Worm (Caenorhabditis elegans) whole organism, mixed stage, embryonic: ENCODE results near the gene erfa-3.
"Not testable (repeated sequence)": the region's sequence is repeated elsewhere in the genome, so short reads cannot be mapped to it uniquely, and the experiment has no call there.

Experiments
- M03D4.4 ChIP-seq: sonication (generic microtip); optimal IDR thresholded peaks from 2 replicates; lab custom pipeline; 2017; ENCODE audit warnings: mild to moderate bottlenecking, missing genetic modification characterization, missing compliant biosample characterization
- bed-3 ChIP-seq: fragments of 200-800 bp; sonication (Bioruptor generic); optimal IDR thresholded peaks from 3 replicates; lab custom pipeline; 2018; ENCODE audit warnings: mild to moderate bottlenecking, missing genetic modification characterization, moderate library complexity, missing compliant biosample characterization
- blmp-1 ChIP-seq: fragments of 150-350 bp; optimal IDR thresholded peaks from 2 replicates; lab custom pipeline; 2014; ENCODE audit warnings: missing biosample characterization, missing genetic modification characterization
- ceh-39 ChIP-seq: fragments of 150-350 bp; optimal IDR thresholded peaks from 2 replicates; lab custom pipeline; 2014; ENCODE audit warnings: missing biosample characterization, missing genetic modification characterization
- ceh-43 ChIP-seq: fragments of 200-800 bp; sonication (Bioruptor generic); optimal IDR thresholded peaks from 2 replicates; lab custom pipeline; 2018; ENCODE audit warnings: mild to moderate bottlenecking, missing genetic modification characterization, moderate library complexity, missing compliant biosample characterization
- ceh-83 ChIP-seq: fragments of 200-800 bp; sonication (Bioruptor generic); optimal IDR thresholded peaks from 2 replicates; lab custom pipeline; 2018; ENCODE audit warnings: mild to moderate bottlenecking, missing genetic modification characterization, missing compliant biosample characterization
- ces-1 ChIP-seq: fragments of 150-350 bp; optimal IDR thresholded peaks from 2 replicates; lab custom pipeline; 2014; ENCODE audit warnings: missing biosample characterization, missing genetic modification reagents, missing genetic modification characterization
- cnd-1 ChIP-seq: fragments of 200-800 bp; sonication (Bioruptor generic); optimal IDR thresholded peaks from 2 replicates; lab custom pipeline; 2018; ENCODE audit warnings: mild to moderate bottlenecking, missing genetic modification characterization, missing compliant biosample characterization
- drap-1 ChIP-seq: fragments of 200-800 bp; sonication (Bioruptor generic); optimal IDR thresholded peaks from 3 replicates; lab custom pipeline; 2018; ENCODE audit warnings: mild to moderate bottlenecking, missing genetic modification characterization, missing compliant biosample characterization
- elt-1 ChIP-seq: sonication (generic microtip); optimal IDR thresholded peaks from 2 replicates; lab custom pipeline; 2017; ENCODE audit warnings: missing genetic modification characterization, mild to moderate bottlenecking, missing compliant biosample characterization, antibody characterized with exemption, moderate library complexity, borderline replicate concordance; ENCODE audit not compliant: insufficient read depth
- elt-3 ChIP-seq: fragments of 150-350 bp; optimal IDR thresholded peaks from 2 replicates; lab custom pipeline; 2014; ENCODE audit warnings: missing biosample characterization, missing genetic modification characterization
- flh-1 ChIP-seq: fragments of 200-800 bp; sonication (Bioruptor generic); optimal IDR thresholded peaks from 2 replicates; lab custom pipeline; 2018; ENCODE audit warnings: mild to moderate bottlenecking, missing genetic modification characterization, moderate library complexity, missing compliant biosample characterization
- ham-2 ChIP-seq: fragments of 200-800 bp; sonication (Bioruptor generic); optimal IDR thresholded peaks from 2 replicates; lab custom pipeline; 2018; ENCODE audit warnings: mild to moderate bottlenecking, missing genetic modification characterization, missing compliant biosample characterization
- hlh-1 ChIP-seq: fragments of 150-350 bp; optimal IDR thresholded peaks from 2 replicates; lab custom pipeline; 2014; ENCODE audit warnings: missing biosample characterization, missing genetic modification reagents, missing genetic modification characterization
- lin-13 ChIP-seq: fragments of 150-350 bp; optimal IDR thresholded peaks from 2 replicates; lab custom pipeline; 2014; ENCODE audit warnings: missing biosample characterization, missing genetic modification characterization
- lin-32 ChIP-seq: fragments of 200-800 bp; sonication (Bioruptor generic); optimal IDR thresholded peaks from 2 replicates; lab custom pipeline; 2018; ENCODE audit warnings: mild to moderate bottlenecking, missing genetic modification characterization, missing compliant biosample characterization
- lsy-2 ChIP-seq: fragments of 150-350 bp; optimal IDR thresholded peaks from 2 replicates; lab custom pipeline; 2014; ENCODE audit warnings: missing biosample characterization, missing genetic modification characterization
- mab-5 ChIP-seq: fragments of 150-350 bp; optimal IDR thresholded peaks from 2 replicates; lab custom pipeline; 2014; ENCODE audit warnings: missing biosample characterization, missing genetic modification characterization
- mep-1 ChIP-seq: fragments of 150-350 bp; optimal IDR thresholded peaks from 2 replicates; lab custom pipeline; 2017; ENCODE audit warnings: missing biosample characterization, missing genetic modification reagents, missing genetic modification characterization, inconsistent platforms
- mls-2 ChIP-seq: sonication (generic microtip); optimal IDR thresholded peaks from 2 replicates; lab custom pipeline; 2016; ENCODE audit warnings: mild to moderate bottlenecking, missing genetic modification characterization, moderate library complexity, missing compliant biosample characterization
- nhr-12 ChIP-seq: fragments of 150-350 bp; optimal IDR thresholded peaks from 2 replicates; lab custom pipeline; 2014; ENCODE audit warnings: missing biosample characterization, missing genetic modification characterization
- nhr-2 ChIP-seq: fragments of 150-350 bp; optimal IDR thresholded peaks from 2 replicates; lab custom pipeline; 2014; ENCODE audit warnings: missing biosample characterization, missing genetic modification characterization
- nhr-28 ChIP-seq: fragments of 150-350 bp; optimal IDR thresholded peaks from 2 replicates; lab custom pipeline; 2014; ENCODE audit warnings: missing biosample characterization, missing genetic modification characterization
- nhr-76 ChIP-seq: sonication (generic microtip); optimal IDR thresholded peaks from 2 replicates; lab custom pipeline; 2017; ENCODE audit warnings: missing biosample characterization, missing genetic modification characterization
- pha-4 ChIP-seq: fragments of 150-350 bp; optimal IDR thresholded peaks from 2 replicates; lab custom pipeline; 2018; ENCODE audit warnings: missing biosample characterization, missing genetic modification reagents, missing genetic modification characterization
- sem-2 ChIP-seq: fragments of 200-800 bp; sonication (Bioruptor generic); optimal IDR thresholded peaks from 2 replicates; lab custom pipeline; 2018; ENCODE audit warnings: mild to moderate bottlenecking, missing genetic modification characterization, missing compliant biosample characterization
- snpc-4 ChIP-seq: fragments of 150-350 bp; optimal IDR thresholded peaks from 2 replicates; lab custom pipeline; 2014; ENCODE audit warnings: missing biosample characterization, missing genetic modification characterization
- sptf-1 ChIP-seq: sonication (generic microtip); optimal IDR thresholded peaks from 2 replicates; lab custom pipeline; 2017; ENCODE audit warnings: mild to moderate bottlenecking, missing genetic modification characterization, moderate library complexity, missing compliant biosample characterization
- unc-120 ChIP-seq: sonication (generic microtip); optimal IDR thresholded peaks from 2 replicates; lab custom pipeline; 2017; ENCODE audit warnings: missing genetic modification characterization, missing compliant biosample characterization; ENCODE audit not compliant: poor library complexity, severe bottlenecking
- unc-39 ChIP-seq: fragments of 150-350 bp; optimal IDR thresholded peaks from 2 replicates; lab custom pipeline; 2014; ENCODE audit warnings: missing biosample characterization, missing genetic modification characterization
- unc-62 ChIP-seq: fragments of 150-350 bp; optimal IDR thresholded peaks from 2 replicates; lab custom pipeline; 2014; ENCODE audit warnings: missing biosample characterization, missing genetic modification reagents, missing genetic modification characterization
- zip-8 ChIP-seq: fragments of 150-350 bp; optimal IDR thresholded peaks from 2 replicates; lab custom pipeline; 2014; ENCODE audit warnings: missing biosample characterization, missing genetic modification characterization
- ztf-11 ChIP-seq: fragments of 150-350 bp; optimal IDR thresholded peaks from 2 replicates; lab custom pipeline; 2014; ENCODE audit warnings: missing biosample characterization, missing genetic modification characterization

Gene erfa-3

DNA sequence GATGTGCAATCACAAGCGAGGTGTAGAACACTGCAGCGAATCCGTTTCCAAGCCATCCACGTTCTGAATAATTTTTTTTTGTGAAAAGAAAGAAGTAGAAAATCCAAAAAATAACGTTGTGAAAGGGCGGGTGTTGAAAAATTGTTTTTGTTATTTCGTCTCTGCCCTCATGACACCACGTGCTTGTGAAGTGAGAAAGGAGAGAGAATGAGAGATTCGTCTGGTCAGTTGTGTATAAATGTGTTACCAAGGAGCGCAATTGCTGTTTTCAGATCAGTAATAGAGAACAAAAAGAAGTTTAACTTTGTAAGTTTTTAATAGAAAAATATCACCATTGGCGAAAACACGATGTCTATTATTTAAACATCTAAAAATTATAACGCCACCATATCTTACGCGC is 8.4 kb upstream of the erfa-3 start:
- TF ChIP-seq ceh-43 (GFP tag; lab: Kevin White, UChicago) (no peak), ces-1 (peak; percentile 84), nhr-28 (tag; lab: Kevin White, UChicago) (no peak), hlh-1 (tag; lab: Kevin White, UChicago) (peak; percentile 56), mep-1 (tag; lab: Kevin White, UChicago) (peak; percentile 33)

DNA sequence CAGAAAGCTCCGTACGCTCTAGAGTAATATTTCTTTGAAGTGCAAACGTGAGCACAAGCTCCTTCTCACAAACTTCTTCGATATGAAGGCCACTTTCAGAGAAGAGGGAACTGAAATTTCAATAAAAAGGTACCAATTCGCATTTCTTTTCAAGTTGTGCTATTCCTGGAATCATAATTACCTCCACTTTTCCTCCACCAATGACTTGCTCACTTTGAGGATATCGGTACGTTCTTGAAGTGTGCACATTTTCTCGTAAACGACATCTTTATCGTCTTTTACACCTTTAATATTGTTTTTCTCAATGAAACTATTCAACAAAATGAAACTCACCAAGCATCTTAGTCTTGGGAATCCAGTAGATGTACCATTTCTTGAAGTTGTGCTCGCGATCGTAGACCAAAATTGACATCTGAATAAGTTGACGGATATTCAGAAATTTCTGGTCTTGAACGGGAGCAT is 6.4 kb upstream of the erfa-3 start, which contains the start of gene scb-1:
Gene scb-1 (minus strand): TSS at position 412 of the 462 bp plus-strand sequence.
- no peak for TF ChIP-seq mep-1 (tag; lab: Kevin White, UChicago)
- no peak for TF ChIP-seq snpc-4 (tag; lab: Kevin White, UChicago)
- no peak for TF ChIP-seq mab-5
- no peak for TF ChIP-seq nhr-76 (tag; lab: Kevin White, UChicago)
- no peak for TF ChIP-seq unc-39 (tag; lab: Kevin White, UChicago)
- TF ChIP-seq flh-1 (GFP tag; lab: Kevin White, UChicago) = no peak
- no peak for TF ChIP-seq nhr-28 (tag; lab: Kevin White, UChicago)
- no peak for TF ChIP-seq unc-120 (tag; lab: Kevin White, UChicago)
- TF ChIP-seq nhr-12 = no peak
- no peak for TF ChIP-seq pha-4 (tag; lab: Kevin White, UChicago)
- TF ChIP-seq cnd-1 (tag; lab: Kevin White, UChicago) = no peak

DNA sequence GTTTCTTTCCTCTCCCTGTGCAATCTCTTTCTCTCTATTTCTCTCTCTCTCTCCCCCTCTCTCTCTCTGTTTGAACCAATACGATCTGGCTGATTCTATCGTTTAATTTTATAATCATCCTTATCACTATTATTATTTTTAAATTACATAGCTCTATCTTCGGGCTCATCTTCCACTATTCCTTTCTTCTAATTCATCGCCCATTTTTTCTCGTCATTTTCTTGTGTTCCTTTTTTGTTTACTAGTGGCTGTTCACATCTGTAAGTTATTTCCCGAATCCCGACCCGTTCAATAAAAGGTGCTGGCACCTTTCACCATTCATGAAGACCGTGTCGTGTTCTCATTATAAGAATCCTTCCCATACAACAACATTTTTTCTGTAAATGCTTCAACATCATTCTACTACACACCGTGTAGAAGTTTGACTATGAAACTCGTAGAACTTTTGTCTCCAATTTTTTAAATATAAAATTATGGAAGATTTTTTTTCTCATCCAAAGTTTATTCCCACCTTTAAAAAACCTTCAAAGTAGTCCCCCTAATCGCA is 5.4 kb upstream of the erfa-3 start:
- TF ChIP-seq mep-1 (tag; lab: Kevin White, UChicago) (no peak), zip-8 (tag; lab: Kevin White, UChicago) (no peak), flh-1 (GFP tag; lab: Kevin White, UChicago) (no peak), snpc-4 (tag; lab: Kevin White, UChicago) (no peak), nhr-28 (tag; lab: Kevin White, UChicago) (no peak), ceh-39 (tag; lab: Kevin White, UChicago) (no peak), sptf-1 (tag; lab: Kevin White, UChicago) (no peak), ces-1 (no peak), ceh-83 (GFP tag; lab: Kevin White, UChicago) (no peak), M03D4.4 (tag; lab: Kevin White, UChicago) (no peak), pha-4 (tag; lab: Kevin White, UChicago) (no peak), drap-1 (GFP tag; lab: Kevin White, UChicago) (no peak), lin-13 (no peak), nhr-12 (no peak), lin-32 (GFP tag; lab: Kevin White, UChicago) (no peak), lsy-2 (tag; lab: Kevin White, UChicago) (no peak), mls-2 (no peak)

DNA sequence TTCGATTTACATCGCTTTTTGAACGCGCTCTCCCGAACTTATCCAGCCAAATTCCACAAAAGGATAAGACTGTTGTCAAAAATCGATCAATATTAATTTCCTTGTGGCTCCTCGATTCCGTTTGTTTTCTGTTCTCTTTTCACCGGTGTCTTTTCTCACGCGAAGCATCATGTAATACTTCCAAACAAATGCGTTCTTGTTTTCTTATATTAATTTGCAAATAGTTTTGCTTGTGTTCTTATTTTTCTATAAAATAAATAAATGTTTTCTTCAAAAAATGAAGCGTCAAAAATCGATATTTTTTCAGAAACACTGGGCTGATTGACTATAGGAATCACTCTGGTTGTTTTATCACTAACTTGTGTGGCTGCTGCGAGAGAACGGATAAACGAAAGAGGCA is 716 bp upstream of the erfa-3 start, which contains the start of gene math-33:
Gene math-33 (plus strand): TSS at position 301 of the 400 bp plus-strand sequence.
- TF ChIP-seq drap-1 (GFP tag; lab: Kevin White, UChicago) (no peak), lsy-2 (tag; lab: Kevin White, UChicago) (no peak), mep-1 (tag; lab: Kevin White, UChicago) (no peak), ham-2 (no peak), sem-2 (GFP tag; lab: Kevin White, UChicago) (no peak), ceh-39 (tag; lab: Kevin White, UChicago) (no peak), cnd-1 (tag; lab: Kevin White, UChicago) (no peak), elt-3 (no peak), flh-1 (GFP tag; lab: Kevin White, UChicago) (no peak), blmp-1 (tag; lab: Kevin White, UChicago) (no peak)

DNA sequence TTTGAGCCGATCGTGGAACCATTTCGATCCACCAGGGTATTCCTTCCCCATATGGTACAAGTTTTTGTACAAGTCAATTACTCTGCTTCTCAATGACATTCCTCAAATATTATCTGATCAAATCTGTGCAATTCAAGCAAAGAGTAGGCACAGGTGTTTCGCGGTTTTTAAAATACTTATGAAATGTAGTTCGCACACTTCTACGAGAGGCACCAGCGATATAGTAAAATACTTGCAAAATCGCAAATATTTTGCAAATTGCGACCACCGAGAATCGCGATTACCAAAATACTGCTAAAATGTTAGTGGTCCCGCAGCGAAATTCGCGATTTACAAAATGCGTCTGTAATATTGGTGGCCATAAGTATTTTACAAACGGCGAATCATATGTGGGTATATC is 3.2 kb downstream of the erfa-3 start, which contains the start of gene Y42A5A.5:
Gene Y42A5A.5 (minus strand): TSS at position 101 of the 400 bp plus-strand sequence.
- TF ChIP-seq unc-120 (tag; lab: Kevin White, UChicago); mls-2; flh-1 (GFP tag; lab: Kevin White, UChicago): not testable (repeated sequence)

- TF ChIP-seq nhr-76 (tag; lab: Kevin White, UChicago) = no peak
- no peak for TF ChIP-seq mab-5
- no peak for TF ChIP-seq lin-32 (GFP tag; lab: Kevin White, UChicago)
- no peak for TF ChIP-seq mls-2
- no peak for TF ChIP-seq unc-62 (GFP tag; lab: Kevin White, UChicago)
- no peak for TF ChIP-seq nhr-2 (tag; lab: Kevin White, UChicago)
- no peak for TF ChIP-seq pha-4 (tag; lab: Kevin White, UChicago)
- no peak for TF ChIP-seq snpc-4 (tag; lab: Kevin White, UChicago)
- no peak for TF ChIP-seq unc-39 (tag; lab: Kevin White, UChicago)
- no peak for TF ChIP-seq zip-8 (tag; lab: Kevin White, UChicago)
- TF ChIP-seq bed-3 (GFP tag; lab: Kevin White, UChicago) = no peak
- TF ChIP-seq ztf-11 (tag; lab: Kevin White, UChicago) = no peak
- no peak for TF ChIP-seq nhr-12
- no peak for TF ChIP-seq M03D4.4 (tag; lab: Kevin White, UChicago)
- TF ChIP-seq elt-1 (tag; lab: Kevin White, UChicago) = no peak
- TF ChIP-seq nhr-28 (tag; lab: Kevin White, UChicago) = no peak
- no peak for TF ChIP-seq unc-120 (tag; lab: Kevin White, UChicago)
Measured at ce11 chrV:11104408-11104807, 8.5 kb downstream of the erfa-3 start.
